Fruit fly (Drosophila melanogaster): Measurements from ENCODE around the gene CG15734.

DNA sequence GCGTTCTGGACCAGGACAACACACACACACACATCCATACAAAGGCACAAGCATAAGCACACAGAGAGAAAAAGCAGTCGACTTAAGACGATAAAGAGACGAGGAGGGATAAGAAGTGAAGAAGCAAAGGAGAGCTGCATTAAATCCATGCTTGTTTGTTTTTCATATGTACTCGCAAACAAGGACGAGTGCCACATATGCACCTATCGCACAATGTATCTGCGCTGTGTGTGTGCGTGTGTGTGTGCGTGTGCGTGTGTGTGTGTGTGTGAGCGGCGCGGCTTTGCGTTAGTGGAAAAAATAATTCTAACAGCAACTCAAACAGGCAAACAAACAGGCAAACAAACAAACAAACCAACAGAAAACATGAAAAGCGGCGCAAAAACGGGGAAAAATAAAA lies 32.5 kb upstream of the CG15734 start:
- no peak for TF ChIP-seq h (optimal IDR thresholded peaks at IDR 0.05)
- no peak for TF ChIP-seq Sin3A (optimal IDR thresholded peaks at IDR 0.05)
- TF ChIP-seq Myc (optimal IDR thresholded peaks at IDR 0.05), result no peak
- no peak for TF ChIP-seq psq (optimal IDR thresholded peaks at IDR 0.05)
